Worm (Caenorhabditis elegans): Measurements from ENCODE around the gene Y76B12C.4.

Y76B12C.4 gene

DNA sequence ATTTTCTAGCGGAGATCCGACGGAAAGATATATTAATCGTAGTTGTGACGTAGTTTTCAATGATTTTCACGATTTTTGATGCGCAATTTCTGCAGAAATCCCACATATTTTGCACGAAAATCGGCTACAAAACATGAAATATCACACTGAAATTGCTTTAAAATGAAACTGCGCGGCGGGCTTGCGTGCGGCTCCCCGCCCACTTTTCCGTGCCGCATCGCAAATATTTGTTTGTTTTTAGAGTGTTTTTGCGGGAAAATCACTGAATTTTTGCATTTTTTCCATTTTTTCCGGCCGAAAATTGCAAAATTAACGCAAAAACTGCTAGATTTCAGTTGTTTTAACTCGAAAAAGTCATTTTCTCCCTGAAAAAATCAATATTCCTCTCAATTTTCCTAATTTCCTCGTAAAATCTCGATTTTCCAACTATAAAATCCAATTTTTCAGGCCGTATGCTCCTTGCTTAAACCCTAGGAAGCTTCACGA is 8.8 kb upstream of the Y76B12C.4 start, which contains the start of gene Y76B12C.6:
TSS of gene Y76B12C.6 (plus strand) at position 436 of the 486 bp plus-strand sequence.
- TF ChIP-seq snpc-1.2 (GFP tag; IDR thresholded peaks at IDR 0.05) (no peak), T20F7.1 (GFP tag; optimal IDR thresholded peaks at IDR 0.05) (no peak), aha-1 (tag) (peak; percentile 51), daf-19 (GFP tag; conservative IDR thresholded peaks at IDR 0.05) (no peak), lir-3 (tag; optimal IDR thresholded peaks at IDR 0.05) (no peak), zag-1 (tag; optimal IDR thresholded peaks at IDR 0.05) (no peak), nhr-48 (tag; optimal IDR thresholded peaks at IDR 0.05) (no peak), dpl-1 (GFP tag; optimal IDR thresholded peaks at IDR 0.05) (peak; percentile 20), mes-2 (tag; optimal IDR thresholded peaks at IDR 0.05; ENCODE audit: poor library complexity, severe bottlenecking) (peak; percentile 69), daf-16 (GFP tag; optimal IDR thresholded peaks at IDR 0.05) (no peak), daf-16 (tag; optimal IDR thresholded peaks at IDR 0.05) (peak; percentile 3), duxl-1 (tag; optimal IDR thresholded peaks at IDR 0.05; ENCODE audit: poor library complexity) (no peak), spr-1 (tag; optimal IDR thresholded peaks at IDR 0.05) (no peak), hif-1 (tag; optimal IDR thresholded peaks at IDR 0.05) (no peak), fkh-10 (GFP tag; optimal IDR thresholded peaks at IDR 0.05) (no peak), dve-1 (tag; optimal IDR thresholded peaks at IDR 0.05; ENCODE audit: insufficient read depth) (peak; percentile 18), jun-1 (tag; optimal IDR thresholded peaks at IDR 0.05) (no peak), nhr-102 (tag; optimal IDR thresholded peaks at IDR 0.05) (no peak), lin-38 (GFP tag; IDR thresholded peaks at IDR 0.05) (peak; percentile 59), ceh-32 (tag; optimal IDR thresholded peaks at IDR 0.05; ENCODE audit: poor library complexity) (no peak), saeg-2 (GFP tag; IDR thresholded peaks at IDR 0.05) (no peak), ztf-7 (tag; optimal IDR thresholded peaks at IDR 0.05) (no peak), unc-62 (GFP tag; optimal IDR thresholded peaks at IDR 0.05 in 1 of 2) (no peak), unc-62 (tag; optimal IDR thresholded peaks at IDR 0.05) (no peak), lin-13 (GFP tag; optimal IDR thresholded peaks at IDR 0.05) (peak; percentile 10), madf-9 (GFP tag; conservative IDR thresholded peaks at IDR 0.05) (no peak), mxl-2 (GFP tag; conservative IDR thresholded peaks at IDR 0.05) (no peak), F37D6.2 (tag; optimal IDR thresholded peaks at IDR 0.05) (no peak), F44E2.7 (GFP tag; IDR thresholded peaks at IDR 0.05) (no peak), ceh-20 (GFP tag; IDR thresholded peaks at IDR 0.05) (no peak), tra-1 (GFP tag; IDR thresholded peaks at IDR 0.05) (no peak), mdl-1 (tag; optimal IDR thresholded peaks at IDR 0.05) (no peak), ZK546.5 (tag; optimal IDR thresholded peaks at IDR 0.05) (no peak), nhr-28 (tag; optimal IDR thresholded peaks at IDR 0.05) (peak; percentile 9), mep-1 (tag; optimal IDR thresholded peaks at IDR 0.05) (peak; percentile 2), lsy-2 (tag; optimal IDR thresholded peaks at IDR 0.05) (peak in 1 of 2 experiments; percentile 1), daf-12 (tag; optimal IDR thresholded peaks at IDR 0.05) (no peak), ceh-44 (GFP tag; IDR thresholded peaks at IDR 0.05) (no peak), sdz-12 (GFP tag; optimal IDR thresholded peaks at IDR 0.05) (no peak)

DNA sequence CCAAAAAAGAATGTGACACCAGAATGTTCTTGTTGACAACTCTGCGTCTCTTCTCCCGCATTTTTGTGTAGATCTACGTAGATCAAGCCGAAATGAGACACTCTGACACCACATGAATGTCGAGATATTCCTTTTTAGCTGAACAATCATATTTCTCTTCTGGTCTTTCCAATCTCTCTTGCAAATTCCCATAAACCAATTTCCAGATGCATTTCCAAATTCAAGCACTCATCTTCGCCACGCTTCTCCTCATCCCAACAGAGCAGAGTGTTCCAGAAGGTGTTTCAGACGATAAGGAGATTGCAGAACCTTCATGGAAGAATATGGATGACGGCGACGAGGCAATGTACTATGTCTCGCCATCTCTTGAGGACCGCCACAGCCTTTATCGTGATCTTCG is 7.6 kb upstream of the Y76B12C.4 start, which contains the start of gene Y76B12C.8:
TSS of gene Y76B12C.8 (plus strand) at position 207 of the 400 bp plus-strand sequence.
- TF ChIP-seq unc-62 (GFP tag; optimal IDR thresholded peaks at IDR 0.05 in 1 of 2), result peak in 1 of 2 experiments; percentile 94
- TF ChIP-seq unc-62 (tag; optimal IDR thresholded peaks at IDR 0.05), result no peak
- TF ChIP-seq Y105C5A.15 (GFP tag; IDR thresholded peaks at IDR 0.05), result no peak
- no peak for TF ChIP-seq hmg-1.1 (GFP tag; IDR thresholded peaks at IDR 0.05)
- no peak for TF ChIP-seq zag-1 (tag; optimal IDR thresholded peaks at IDR 0.05)
- TF ChIP-seq mdt-29 (GFP tag; IDR thresholded peaks at IDR 0.05), result no peak
- no peak for TF ChIP-seq lir-3 (tag; optimal IDR thresholded peaks at IDR 0.05)
- TF ChIP-seq fos-1 (tag; optimal IDR thresholded peaks at IDR 0.05), result no peak

Measured in whole organism, L4 larva.